Worm (Caenorhabditis elegans) whole organism, young adult: Measurements from ENCODE around the gene Y54G2A.40.

Experiments
- F10E7.11 ChIP-seq: sonication (generic microtip); optimal IDR thresholded peaks from 2 replicates; lab custom pipeline; 2017; ENCODE audit warnings: mild to moderate bottlenecking, missing genetic modification characterization, moderate library complexity, missing compliant biosample characterization
- F33H1.4 ChIP-seq: fragments of 200-800 bp; sonication (Bioruptor generic); IDR thresholded peaks from 2 replicates; pipeline ENCODE4 v1.3.6; 2022; ENCODE audit warnings: missing genetic modification reagents, missing genetic modification characterization, missing compliant biosample characterization
- F49E8.2 ChIP-seq: sonication (generic microtip); optimal IDR thresholded peaks from 3 replicates; lab custom pipeline; 2017; ENCODE audit warnings: missing genetic modification characterization, mild to moderate bottlenecking, missing compliant biosample characterization, antibody characterized with exemption, moderate library complexity; ENCODE audit not compliant: insufficient read depth
- T26A5.8 ChIP-seq: sonication (generic microtip); optimal IDR thresholded peaks from 2 replicates; lab custom pipeline; 2016; ENCODE audit warnings: missing genetic modification characterization, missing compliant biosample characterization
- ceh-91 ChIP-seq: fragments of 200-800 bp; sonication (Bioruptor generic); IDR thresholded peaks from 2 replicates; pipeline ENCODE4 v1.3.6; 2022; ENCODE audit warnings: missing genetic modification reagents, missing genetic modification characterization, missing compliant biosample characterization
- dpl-1 ChIP-seq: fragments of 150-350 bp; optimal IDR thresholded peaks from 2 replicates; lab custom pipeline; 2014; ENCODE audit warnings: missing biosample characterization, missing genetic modification reagents, missing genetic modification characterization
- efl-1 ChIP-seq: fragments of 150-350 bp; optimal IDR thresholded peaks from 2 replicates; lab custom pipeline; 2014; ENCODE audit warnings: missing biosample characterization, missing genetic modification reagents, missing genetic modification characterization
- egrh-3 ChIP-seq: fragments of 200-800 bp; sonication (Bioruptor generic); IDR thresholded peaks from 2 replicates; pipeline ENCODE4 v1.3.6; 2022; ENCODE audit warnings: missing genetic modification reagents, missing genetic modification characterization, missing compliant biosample characterization
- hlh-12 ChIP-seq: sonication (generic microtip); optimal IDR thresholded peaks from 2 replicates; lab custom pipeline; 2016; ENCODE audit warnings: missing genetic modification characterization, missing compliant biosample characterization
- madf-10 ChIP-seq: sonication (generic microtip); optimal IDR thresholded peaks from 2 replicates; lab custom pipeline; 2016; ENCODE audit warnings: mild to moderate bottlenecking, missing genetic modification characterization, missing compliant biosample characterization
- zfh-2 ChIP-seq: fragments of 200-800 bp; sonication (Bioruptor generic); conservative IDR thresholded peaks from 2 replicates; pipeline ENCODE4 v1.3.6; 2022; ENCODE audit warnings: missing genetic modification reagents, missing genetic modification characterization, missing compliant biosample characterization

DNA sequence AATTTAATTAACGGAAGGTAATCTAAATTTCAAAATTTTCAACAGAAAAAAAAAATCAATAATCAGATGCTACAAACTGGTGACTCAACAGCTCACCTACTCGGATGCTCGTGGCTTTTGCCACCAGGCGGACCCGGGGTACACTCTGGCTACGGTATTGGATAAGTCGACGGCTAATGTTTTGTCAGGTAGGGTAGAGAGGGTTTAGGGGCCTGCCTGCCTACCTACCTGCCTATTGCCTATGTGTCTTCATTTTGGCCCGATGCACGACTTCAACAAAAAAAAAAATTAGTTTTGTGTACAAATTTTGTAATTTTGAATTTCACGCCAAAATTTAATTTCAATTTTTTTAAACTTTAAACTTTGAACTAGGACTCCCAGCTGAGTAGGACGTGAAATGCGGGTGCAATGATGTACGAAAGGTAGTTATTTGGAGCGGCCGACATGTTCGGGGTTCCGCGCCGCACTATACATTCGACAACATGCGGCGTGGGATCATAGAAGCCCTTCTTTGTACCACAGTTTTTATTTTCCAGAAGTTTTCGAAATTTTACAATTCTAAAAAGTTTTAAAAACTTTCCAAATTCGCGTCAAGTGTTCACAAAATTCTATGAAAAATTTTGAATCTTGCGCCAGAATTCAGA, 20.7 kb upstream of the Y54G2A.40 start:
- TF ChIP-seq F10E7.11 (no peak), egrh-3 (GFP tag; lab: Robert Waterston, UW) (no peak), hlh-12 (no peak), efl-1 (GFP tag; lab: Kevin White, UChicago) (no peak), zfh-2 (GFP tag; lab: Robert Waterston, UW) (no peak), madf-10 (tag; lab: Kevin White, UChicago) (no peak), F49E8.2 (no peak), T26A5.8 (tag; lab: Kevin White, UChicago) (no peak), F33H1.4 (GFP tag; lab: Robert Waterston, UW) (no peak), ceh-91 (GFP tag; lab: Robert Waterston, UW) (no peak), dpl-1 (GFP tag; lab: Kevin White, UChicago) (no peak)
